Worm (Caenorhabditis elegans) whole organism, young adult: Measurements from ENCODE around the gene F26F12.5.

ENCODE experiments used
- C17E4.6 ChIP-seq: fragments of 200-800 bp; sonication (Bioruptor generic); IDR thresholded peaks from 2 replicates; pipeline ENCODE4 v1.3.6; 2022; ENCODE audit warnings: missing genetic modification reagents, missing genetic modification characterization, missing compliant biosample characterization
- D2030.7 ChIP-seq: fragments of 200-800 bp; sonication (Bioruptor generic); IDR thresholded peaks from 2 replicates; pipeline ENCODE4 v1.3.6; 2022; ENCODE audit warnings: missing genetic modification reagents, missing genetic modification characterization, missing compliant biosample characterization
- F23B12.7 ChIP-seq: sonication (generic microtip); optimal IDR thresholded peaks from 2 replicates; lab custom pipeline; 2017; ENCODE audit warnings: missing genetic modification characterization, mild to moderate bottlenecking, missing compliant biosample characterization, antibody characterized with exemption, moderate library complexity; ENCODE audit not compliant: insufficient read depth
- F37B4.10 ChIP-seq: fragments of 200-800 bp; sonication (Bioruptor generic); IDR thresholded peaks from 2 replicates; pipeline ENCODE4 v1.3.6; 2022; ENCODE audit warnings: missing genetic modification characterization, missing compliant biosample characterization
- F39B2.1 ChIP-seq: fragments of 200-800 bp; sonication (Bioruptor generic); IDR thresholded peaks from 2 replicates; pipeline ENCODE4 v1.3.6; 2022; ENCODE audit warnings: missing genetic modification reagents, missing genetic modification characterization, missing compliant biosample characterization
- Y53F4B.3 ChIP-seq: fragments of 200-800 bp; sonication (Bioruptor generic); IDR thresholded peaks from 2 replicates; pipeline ENCODE4 v1.3.6; 2022; ENCODE audit warnings: missing genetic modification reagents, missing genetic modification characterization, missing compliant biosample characterization
- Y95B8A.8 ChIP-seq: fragments of 200-800 bp; sonication (Bioruptor generic); IDR thresholded peaks from 2 replicates; pipeline ENCODE4 v1.3.6; 2022; ENCODE audit warnings: missing genetic modification reagents, missing genetic modification characterization, missing compliant biosample characterization
- aptf-3 ChIP-seq: fragments of 200-800 bp; sonication (Bioruptor generic); IDR thresholded peaks from 2 replicates; pipeline ENCODE4 v1.3.6; 2022; ENCODE audit warnings: missing genetic modification characterization, missing compliant biosample characterization
- athp-1 ChIP-seq: sonication (generic microtip); optimal IDR thresholded peaks from 2 replicates; lab custom pipeline; 2017; ENCODE audit warnings: mild to moderate bottlenecking, missing genetic modification characterization, missing compliant biosample characterization
- attf-5 ChIP-seq: fragments of 200-800 bp; sonication (Bioruptor generic); optimal IDR thresholded peaks from 2 replicates; lab custom pipeline; 2018; ENCODE audit warnings: mild to moderate bottlenecking, missing genetic modification characterization, missing compliant biosample characterization
- ccch-3 ChIP-seq: fragments of 200-800 bp; sonication (Bioruptor generic); optimal IDR thresholded peaks from 2 replicates; lab custom pipeline; 2018; ENCODE audit warnings: mild to moderate bottlenecking, missing genetic modification characterization, missing compliant biosample characterization
- cebp-1 ChIP-seq, 2 experiments: fragments of 200-800 bp in 1 of 2; sonication (Bioruptor generic) in 1 of 2; sonication (generic microtip) in 1 of 2; IDR thresholded peaks in 1 of 2; optimal IDR thresholded peaks in 1 of 2; 2 replicates each; pipeline versions ENCODE4 v1.3.6 to Lab custom; 2017 to 2022; ENCODE audit warnings: missing compliant biosample characterization in 2 of 2, missing genetic modification characterization in 2 of 2, mild to moderate bottlenecking in 1 of 2, missing genetic modification reagents in 1 of 2, moderate library complexity in 1 of 2
- cebp-2 ChIP-seq: fragments of 200-800 bp; sonication (Bioruptor generic); IDR thresholded peaks from 2 replicates; pipeline ENCODE4 v1.3.6; 2022; ENCODE audit warnings: missing genetic modification characterization, missing compliant biosample characterization
- ceh-40 ChIP-seq: fragments of 200-800 bp; sonication (Bioruptor generic); IDR thresholded peaks from 2 replicates; pipeline ENCODE4 v1.3.6; 2022; ENCODE audit warnings: missing genetic modification characterization, missing compliant biosample characterization
- dox-1 ChIP-seq: fragments of 200-800 bp; sonication (Bioruptor generic); IDR thresholded peaks from 2 replicates; pipeline ENCODE4 v1.3.6; 2022; ENCODE audit warnings: missing genetic modification reagents, missing genetic modification characterization, missing compliant biosample characterization
- efl-1 ChIP-seq: fragments of 150-350 bp; optimal IDR thresholded peaks from 2 replicates; lab custom pipeline; 2014; ENCODE audit warnings: missing biosample characterization, missing genetic modification reagents, missing genetic modification characterization
- egrh-3 ChIP-seq: fragments of 200-800 bp; sonication (Bioruptor generic); IDR thresholded peaks from 2 replicates; pipeline ENCODE4 v1.3.6; 2022; ENCODE audit warnings: missing genetic modification reagents, missing genetic modification characterization, missing compliant biosample characterization
- hmg-20 ChIP-seq: fragments of 200-800 bp; sonication (Bioruptor generic); IDR thresholded peaks from 2 replicates; pipeline ENCODE4 v1.3.6; 2022; ENCODE audit warnings: missing genetic modification reagents, missing genetic modification characterization, missing compliant biosample characterization
- hrde-1 ChIP-seq: sonication (generic microtip); optimal IDR thresholded peaks from 2 replicates; lab custom pipeline; 2016; ENCODE audit warnings: missing genetic modification characterization, mild to moderate bottlenecking, missing compliant biosample characterization, moderate library complexity, missing genotype, missing genetic modification reagents, borderline replicate concordance
- lag-1 ChIP-seq: fragments of 200-800 bp; sonication (Bioruptor generic); IDR thresholded peaks from 2 replicates; pipeline ENCODE4 v1.3.6; 2022; ENCODE audit warnings: missing genetic modification reagents, missing genetic modification characterization, missing compliant biosample characterization
- let-526 ChIP-seq: fragments of 200-800 bp; sonication (Bioruptor generic); IDR thresholded peaks from 2 replicates; pipeline ENCODE4 v1.3.6; 2022; ENCODE audit warnings: missing genetic modification reagents, missing genetic modification characterization, missing compliant biosample characterization
- lin-40 ChIP-seq: sonication (generic microtip); optimal IDR thresholded peaks from 2 replicates; lab custom pipeline; 2016; ENCODE audit warnings: missing genetic modification characterization, mild to moderate bottlenecking, missing compliant biosample characterization, missing genotype, missing genetic modification reagents
- lir-1 ChIP-seq: fragments of 200-800 bp; sonication (Bioruptor generic); conservative IDR thresholded peaks from 2 replicates; pipeline ENCODE4 v1.3.6; 2022; ENCODE audit warnings: missing genetic modification reagents, missing genetic modification characterization, missing compliant biosample characterization
- madf-3 ChIP-seq: fragments of 200-800 bp; sonication (Bioruptor generic); IDR thresholded peaks from 2 replicates; pipeline ENCODE4 v1.3.6; 2022; ENCODE audit warnings: missing genetic modification reagents, missing genetic modification characterization, missing compliant biosample characterization
- mcd-1 ChIP-seq: fragments of 200-800 bp; sonication (Bioruptor generic); IDR thresholded peaks from 2 replicates; pipeline ENCODE4 v1.3.6; 2022; ENCODE audit warnings: missing genetic modification reagents, missing genetic modification characterization, missing compliant biosample characterization
- mel-28 ChIP-seq: sonication (generic microtip); optimal IDR thresholded peaks from 2 replicates; lab custom pipeline; 2016; ENCODE audit warnings: borderline replicate concordance, mild to moderate bottlenecking, missing genetic modification characterization, missing compliant biosample characterization
- mxl-1 ChIP-seq: sonication (generic microtip); optimal IDR thresholded peaks from 2 replicates; lab custom pipeline; 2016; ENCODE audit warnings: missing genetic modification characterization, missing compliant biosample characterization
- nfya-1 ChIP-seq: sonication (generic microtip); optimal IDR thresholded peaks from 2 replicates; lab custom pipeline; 2017; ENCODE audit warnings: antibody characterized with exemption, missing compliant biosample characterization, missing genetic modification characterization, borderline replicate concordance; ENCODE audit not compliant: insufficient read depth
- nfya-2 ChIP-seq: fragments of 200-800 bp; sonication (Bioruptor generic); IDR thresholded peaks from 2 replicates; pipeline ENCODE4 v1.3.6; 2022; ENCODE audit warnings: missing genetic modification reagents, missing genetic modification characterization, missing compliant biosample characterization
- nfyb-1 ChIP-seq: fragments of 200-800 bp; sonication (Bioruptor generic); IDR thresholded peaks from 2 replicates; pipeline ENCODE4 v1.3.6; 2022; ENCODE audit warnings: missing genetic modification reagents, missing genetic modification characterization, missing compliant biosample characterization
- nhr-120 ChIP-seq: fragments of 200-800 bp; sonication (Bioruptor generic); IDR thresholded peaks from 2 replicates; pipeline ENCODE4 v1.3.6; 2022; ENCODE audit warnings: missing genetic modification characterization, missing compliant biosample characterization
- nhr-80 ChIP-seq: sonication (generic microtip); optimal IDR thresholded peaks from 2 replicates; lab custom pipeline; 2016; ENCODE audit warnings: missing genetic modification characterization, missing compliant biosample characterization
- pbrm-1 ChIP-seq: fragments of 200-800 bp; sonication (Bioruptor generic); IDR thresholded peaks from 2 replicates; pipeline ENCODE4 v1.3.6; 2022; ENCODE audit warnings: missing genetic modification reagents, missing genetic modification characterization, missing compliant biosample characterization
- pha-4 ChIP-seq: fragments of 150-350 bp; sonication (generic microtip); optimal IDR thresholded peaks from 2 replicates; lab custom pipeline; 2014; ENCODE audit warnings: missing biosample characterization, missing genetic modification reagents, missing genetic modification characterization
- rcor-1 ChIP-seq: fragments of 200-800 bp; sonication (Bioruptor generic); IDR thresholded peaks from 2 replicates; pipeline ENCODE4 v1.3.6; 2022; ENCODE audit warnings: missing genetic modification reagents, missing genetic modification characterization, missing compliant biosample characterization
- repo-1 ChIP-seq: sonication (generic microtip); optimal IDR thresholded peaks from 2 replicates; lab custom pipeline; 2017; ENCODE audit warnings: mild to moderate bottlenecking, missing genetic modification characterization, missing compliant biosample characterization
- snpc-1.1 ChIP-seq: sonication (generic microtip); optimal IDR thresholded peaks from 2 replicates; lab custom pipeline; 2017; ENCODE audit warnings: missing genetic modification characterization, mild to moderate bottlenecking, missing compliant biosample characterization, antibody characterized with exemption, moderate library complexity, missing genotype, missing genetic modification reagents; ENCODE audit not compliant: insufficient read depth
- tbp1 ChIP-seq: fragments of 200-800 bp; sonication (Bioruptor generic); optimal IDR thresholded peaks from 2 replicates; lab custom pipeline; 2018; ENCODE audit warnings: mild to moderate bottlenecking, missing genetic modification characterization, missing compliant biosample characterization
- tlf-1 ChIP-seq: fragments of 200-800 bp; sonication (Bioruptor generic); optimal IDR thresholded peaks from 2 replicates; lab custom pipeline; 2018; ENCODE audit warnings: mild to moderate bottlenecking, missing genetic modification characterization, missing compliant biosample characterization
- unc-62 ChIP-seq: fragments of 150-350 bp; optimal IDR thresholded peaks from 2 replicates; lab custom pipeline; 2014; ENCODE audit warnings: missing biosample characterization, missing genetic modification reagents, missing genetic modification characterization
- xnd-1 ChIP-seq: sonication (generic microtip); optimal IDR thresholded peaks from 2 replicates; lab custom pipeline; 2016; ENCODE audit warnings: missing genotype, missing genetic modification reagents, missing genetic modification characterization, missing compliant biosample characterization
- zfh-2 ChIP-seq: fragments of 200-800 bp; sonication (Bioruptor generic); conservative IDR thresholded peaks from 2 replicates; pipeline ENCODE4 v1.3.6; 2022; ENCODE audit warnings: missing genetic modification reagents, missing genetic modification characterization, missing compliant biosample characterization
- ztf-18 ChIP-seq: sonication (generic microtip); optimal IDR thresholded peaks from 2 replicates; lab custom pipeline; 2016; ENCODE audit warnings: missing genotype, mild to moderate bottlenecking, missing genetic modification characterization, missing compliant biosample characterization

Gene F26F12.5

DNA sequence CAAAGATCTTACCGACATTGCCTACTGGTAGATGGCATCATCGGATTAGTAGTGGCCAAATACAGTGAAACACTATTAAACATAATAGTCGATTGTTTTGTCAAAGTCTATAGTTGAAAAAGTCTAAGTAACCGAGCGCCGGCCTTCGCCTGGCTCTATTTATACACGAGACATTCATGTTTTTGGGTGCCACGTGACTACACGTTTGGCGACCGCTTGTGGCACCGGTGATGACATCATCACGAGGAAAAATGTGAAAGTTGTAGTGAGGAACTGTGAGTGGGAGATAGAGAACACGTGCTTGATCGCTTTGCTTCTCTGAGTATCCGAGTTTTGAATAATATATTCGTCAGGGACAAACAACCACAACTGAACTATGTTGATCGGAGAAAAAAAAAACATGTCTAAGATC, 20.6 kb downstream of the F26F12.5 start (continued):
- TF ChIP-seq rcor-1 (GFP tag; lab: Robert Waterston, UW) (peak; percentile 49; the same call in 1 of the 2 replicates), lin-40 (tag; lab: Kevin White, UChicago) (peak; percentile 74), let-526 (peak; percentile 67; the same call in 1 of the 2 replicates), lag-1 (no peak), mxl-1 (no peak), xnd-1 (tag; lab: Kevin White, UChicago) (no peak), nhr-80 (peak; percentile 17), cebp-1 (GFP tag; IDR thresholded peaks at IDR 0.05; lab: Robert Waterston, UW) (peak; percentile 58; the same call in 1 of the 2 replicates), cebp-1 (tag; optimal IDR thresholded peaks at IDR 0.05; lab: Kevin White, UChicago) (peak; percentile 79), pha-4 (no peak), nhr-120 (no peak), F39B2.1 (GFP tag; lab: Robert Waterston, UW) (no peak), D2030.7 (GFP tag; lab: Robert Waterston, UW) (no peak), cebp-2 (GFP tag; lab: Robert Waterston, UW) (no peak), unc-62 (GFP tag; lab: Kevin White, UChicago) (no peak), lir-1 (GFP tag; lab: Robert Waterston, UW) (0 out of 2 replicates have a peak, but pooled peaks have one; percentile 23), nfya-2 (GFP tag; lab: Robert Waterston, UW) (no peak), athp-1 (tag; lab: Kevin White, UChicago) (no peak), ceh-40 (no peak), tlf-1 (GFP tag; lab: Kevin White, UChicago) (peak; percentile 25), Y95B8A.8 (GFP tag; lab: Robert Waterston, UW) (peak; percentile 60; the same call in 1 of the 2 replicates)

DNA sequence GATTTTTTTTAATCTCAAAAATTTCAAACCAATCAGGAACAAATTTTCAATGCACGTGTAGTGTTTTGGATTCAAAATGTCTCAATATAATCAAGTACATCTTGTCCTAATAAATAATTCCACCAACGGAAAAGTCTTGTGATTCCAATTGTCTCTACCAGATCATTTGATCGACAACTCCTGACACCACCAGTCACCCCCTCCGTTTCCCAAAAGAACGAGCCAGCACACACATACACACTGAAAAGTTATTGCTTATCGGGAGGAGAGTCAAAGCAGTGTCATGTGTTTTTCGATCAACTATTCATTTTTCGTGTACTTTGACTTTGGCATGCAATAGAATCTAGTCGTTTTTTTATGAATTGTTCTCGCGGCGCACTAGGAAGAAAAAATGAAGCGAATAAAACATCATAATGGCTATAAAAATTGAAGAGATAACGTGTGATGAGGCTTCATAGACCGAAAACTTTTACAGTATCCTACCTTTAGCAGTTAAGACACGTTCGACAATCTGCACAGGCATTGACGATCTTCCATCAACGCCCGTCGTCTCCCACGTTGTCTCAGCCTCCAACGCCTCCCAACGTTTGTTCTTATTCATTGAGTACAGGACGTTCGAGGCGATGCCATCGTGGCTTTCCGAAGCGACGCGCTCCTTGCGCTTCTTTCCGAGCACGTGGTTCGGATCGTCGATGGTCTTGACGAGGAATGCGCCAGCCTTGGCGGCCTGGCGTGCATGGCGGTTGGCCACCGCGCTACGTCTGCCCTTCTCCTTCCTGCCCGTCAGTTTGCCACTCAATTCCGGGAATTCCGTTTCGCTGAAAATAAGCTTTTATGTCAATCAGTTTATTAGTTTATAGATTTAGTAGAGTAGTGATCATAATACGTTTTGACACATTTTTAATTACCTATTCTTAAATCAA, 21.3 kb downstream of the F26F12.5 start:
- peak; percentile 21 for TF ChIP-seq ztf-18 (tag; lab: Kevin White, UChicago)
- no peak for TF ChIP-seq snpc-1.1 (tag; lab: Kevin White, UChicago)
- 0 out of 2 replicates have a peak, but pooled peaks have one; percentile 88 for TF ChIP-seq F37B4.10 (GFP tag; lab: Robert Waterston, UW)
- 0 out of 2 replicates have a peak, but pooled peaks have one; percentile 21 for TF ChIP-seq C17E4.6 (GFP tag; lab: Robert Waterston, UW)
- peak; percentile 51; the same call in 1 of the 2 replicates for TF ChIP-seq dox-1 (GFP tag; lab: Robert Waterston, UW)
- no peak for TF ChIP-seq Y53F4B.3 (GFP tag; lab: Robert Waterston, UW)
- 0 out of 2 replicates have a peak, but pooled peaks have one; percentile 30 for TF ChIP-seq cebp-2 (GFP tag; lab: Robert Waterston, UW)
- TF ChIP-seq attf-5 (GFP tag; lab: Kevin White, UChicago), result peak; percentile 19
- TF ChIP-seq aptf-3 (GFP tag; lab: Robert Waterston, UW), result no peak
- TF ChIP-seq hrde-1 (tag; lab: Kevin White, UChicago), result no peak
- peak; percentile 85 for TF ChIP-seq pha-4
- peak; percentile 78 for TF ChIP-seq nhr-80
- no peak for TF ChIP-seq ccch-3 (GFP tag; lab: Kevin White, UChicago)
- TF ChIP-seq efl-1 (GFP tag; lab: Kevin White, UChicago), result no peak
- TF ChIP-seq lir-1 (GFP tag; lab: Robert Waterston, UW), result peak; percentile 32; the same call in 1 of the 2 replicates
- peak; percentile 12 for TF ChIP-seq tbp1 (GFP tag; lab: Kevin White, UChicago)
- peak; percentile 95 for TF ChIP-seq zfh-2 (GFP tag; lab: Robert Waterston, UW)
- no peak for TF ChIP-seq mel-28
- peak; percentile 76 for TF ChIP-seq cebp-1 (GFP tag; IDR thresholded peaks at IDR 0.05; lab: Robert Waterston, UW)
- TF ChIP-seq cebp-1 (tag; optimal IDR thresholded peaks at IDR 0.05; lab: Kevin White, UChicago), result peak; percentile 59
- TF ChIP-seq nfyb-1 (GFP tag; lab: Robert Waterston, UW), result no peak
- no peak for TF ChIP-seq nfya-1
- TF ChIP-seq repo-1 (tag; lab: Kevin White, UChicago), result peak; percentile 6
- TF ChIP-seq F23B12.7, result peak; percentile 31
- no peak; the same call in 1 of the 2 replicates for TF ChIP-seq pbrm-1 (GFP tag; lab: Robert Waterston, UW)
- TF ChIP-seq mcd-1 (GFP tag; lab: Robert Waterston, UW), result peak; percentile 17; the same call in 1 of the 2 replicates
- TF ChIP-seq egrh-3, result peak; percentile 78; the same call in 1 of the 2 replicates
- TF ChIP-seq hmg-20 (GFP tag; lab: Robert Waterston, UW), result no peak
- TF ChIP-seq Y95B8A.8 (GFP tag; lab: Robert Waterston, UW), result peak; percentile 81; the same call in 1 of the 2 replicates
- TF ChIP-seq madf-3 (GFP tag; lab: Robert Waterston, UW), result peak; percentile 71; the same call in 1 of the 2 replicates
